Worm (Caenorhabditis elegans) whole organism, late embryonic: ENCODE data around the gene sdz-1.
A peak's percentile ranks its signal among the peaks of the same experiment; 100 is the strongest.

Experiments
- C08G9.2 ChIP-seq: sonication (generic microtip); optimal IDR thresholded peaks from 2 replicates; lab custom pipeline; 2016; ENCODE audit warnings: mild to moderate bottlenecking, missing genetic modification characterization, moderate library complexity, missing compliant biosample characterization
- C38D4.7 ChIP-seq: fragments of 200-800 bp; sonication (Bioruptor generic); optimal IDR thresholded peaks from 2 replicates; lab custom pipeline; 2018; ENCODE audit warnings: mild to moderate bottlenecking, missing genetic modification characterization, moderate library complexity, missing compliant biosample characterization
- F13H6.1 ChIP-seq: sonication (generic microtip); optimal IDR thresholded peaks from 2 replicates; lab custom pipeline; 2016; ENCODE audit warnings: missing genetic modification characterization, missing compliant biosample characterization
- T23F11.4 ChIP-seq: fragments of 200-800 bp; sonication (Bioruptor generic); optimal IDR thresholded peaks from 2 replicates; lab custom pipeline; 2018; ENCODE audit warnings: mild to moderate bottlenecking, missing genetic modification characterization, missing compliant biosample characterization
- ama-1 ChIP-seq: fragments of 150-350 bp; optimal IDR thresholded peaks from 2 replicates; lab custom pipeline; 2014
- ceh-14 ChIP-seq: sonication (generic microtip); optimal IDR thresholded peaks from 2 replicates; lab custom pipeline; 2016; ENCODE audit warnings: missing genotype, missing genetic modification characterization, missing compliant biosample characterization
- ceh-18 ChIP-seq: sonication (generic microtip); optimal IDR thresholded peaks from 2 replicates; lab custom pipeline; 2016; ENCODE audit warnings: missing genetic modification characterization, missing compliant biosample characterization
- ceh-19 ChIP-seq: fragments of 200-800 bp; sonication (Bioruptor generic); optimal IDR thresholded peaks from 2 replicates; lab custom pipeline; 2018; ENCODE audit warnings: mild to moderate bottlenecking, missing genetic modification characterization, missing compliant biosample characterization
- ceh-31 ChIP-seq: sonication (generic microtip); optimal IDR thresholded peaks from 2 replicates; lab custom pipeline; 2016; ENCODE audit warnings: missing genetic modification characterization, missing compliant biosample characterization
- ceh-34 ChIP-seq: sonication (generic microtip); optimal IDR thresholded peaks from 2 replicates; lab custom pipeline; 2016; ENCODE audit warnings: mild to moderate bottlenecking, missing genetic modification characterization, missing compliant biosample characterization
- ceh-48 ChIP-seq: sonication (generic microtip); optimal IDR thresholded peaks from 2 replicates; lab custom pipeline; 2016; ENCODE audit warnings: missing genetic modification characterization, inconsistent platforms, missing compliant biosample characterization
- ceh-9 ChIP-seq: sonication (generic microtip); optimal IDR thresholded peaks from 2 replicates; lab custom pipeline; 2016; ENCODE audit warnings: mild to moderate bottlenecking, missing genetic modification characterization, inconsistent platforms, missing compliant biosample characterization
- dmd-4 ChIP-seq: sonication (generic microtip); optimal IDR thresholded peaks from 2 replicates; lab custom pipeline; 2016; ENCODE audit warnings: borderline replicate concordance, missing genetic modification characterization, missing compliant biosample characterization
- elt-2 ChIP-seq: sonication (generic microtip); optimal IDR thresholded peaks from 2 replicates; lab custom pipeline; 2016; ENCODE audit warnings: missing genetic modification reagents, missing genetic modification characterization, missing compliant biosample characterization
- elt-4 ChIP-seq: sonication (generic microtip); optimal IDR thresholded peaks from 2 replicates; lab custom pipeline; 2016; ENCODE audit warnings: missing genetic modification characterization, missing compliant biosample characterization
- fkh-6 ChIP-seq: sonication (generic microtip); optimal IDR thresholded peaks from 2 replicates; lab custom pipeline; 2016; ENCODE audit warnings: missing genetic modification characterization, missing compliant biosample characterization
- hlh-6 ChIP-seq: sonication (generic microtip); optimal IDR thresholded peaks from 2 replicates; lab custom pipeline; 2016; ENCODE audit warnings: missing genotype, missing genetic modification characterization, missing compliant biosample characterization
- hlh-8 ChIP-seq: sonication (generic microtip); optimal IDR thresholded peaks from 2 replicates; lab custom pipeline; 2016; ENCODE audit warnings: missing genotype, missing genetic modification characterization, missing compliant biosample characterization
- lim-6 ChIP-seq: sonication (generic microtip); optimal IDR thresholded peaks from 2 replicates; lab custom pipeline; 2016; ENCODE audit warnings: missing genetic modification characterization, missing compliant biosample characterization
- lin-11 ChIP-seq: fragments of 200-800 bp; sonication (Bioruptor generic); optimal IDR thresholded peaks from 2 replicates; lab custom pipeline; 2018; ENCODE audit warnings: mild to moderate bottlenecking, missing genetic modification characterization, missing compliant biosample characterization
- madf-2 ChIP-seq: sonication (generic microtip); optimal IDR thresholded peaks from 2 replicates; lab custom pipeline; 2017; ENCODE audit warnings: missing genetic modification characterization, missing compliant biosample characterization
- nfya-1 ChIP-seq: sonication (generic microtip); optimal IDR thresholded peaks from 2 replicates; lab custom pipeline; 2017; ENCODE audit warnings: missing genetic modification characterization, mild to moderate bottlenecking, missing compliant biosample characterization, antibody characterized with exemption, moderate library complexity
- nhr-11 ChIP-seq: fragments of 150-350 bp; optimal IDR thresholded peaks from 2 replicates; lab custom pipeline; 2014; ENCODE audit warnings: missing biosample characterization, missing genetic modification characterization
- nhr-232 ChIP-seq: sonication (generic microtip); optimal IDR thresholded peaks from 2 replicates; lab custom pipeline; 2016; ENCODE audit warnings: missing genetic modification characterization, missing compliant biosample characterization
- npax-4 ChIP-seq: sonication (generic microtip); optimal IDR thresholded peaks from 2 replicates; lab custom pipeline; 2016; ENCODE audit warnings: missing genetic modification characterization, missing compliant biosample characterization
- odd-2 ChIP-seq: sonication (generic microtip); optimal IDR thresholded peaks from 2 replicates; lab custom pipeline; 2017; ENCODE audit warnings: antibody characterized with exemption, mild to moderate bottlenecking, missing genetic modification characterization, missing compliant biosample characterization
- pag-3 ChIP-seq: sonication (generic microtip); optimal IDR thresholded peaks from 2 replicates; lab custom pipeline; 2016; ENCODE audit warnings: missing compliant biosample characterization, missing genetic modification characterization, borderline replicate concordance
- pax-1 ChIP-seq: fragments of 150-350 bp; optimal IDR thresholded peaks from 2 replicates; lab custom pipeline; 2014; ENCODE audit warnings: missing biosample characterization, missing genetic modification characterization
- pha-2 ChIP-seq: sonication (generic microtip); optimal IDR thresholded peaks from 2 replicates; lab custom pipeline; 2017; ENCODE audit warnings: mild to moderate bottlenecking, missing genetic modification characterization, missing compliant biosample characterization
- pha-4 ChIP-seq: fragments of 150-350 bp; optimal IDR thresholded peaks from 2 replicates; lab custom pipeline; 2018; ENCODE audit warnings: missing biosample characterization, missing genetic modification reagents, missing genetic modification characterization
- sox-2 ChIP-seq: fragments of 200-800 bp; sonication (Bioruptor generic); IDR thresholded peaks from 2 replicates; pipeline ENCODE4 v1.3.6; 2022; ENCODE audit warnings: missing genetic modification reagents, missing genetic modification characterization, missing compliant biosample characterization
- tbx-2 ChIP-seq: sonication (generic microtip); optimal IDR thresholded peaks from 2 replicates; lab custom pipeline; 2016; ENCODE audit warnings: missing genetic modification characterization, missing compliant biosample characterization
- tbx-7 ChIP-seq: sonication (generic microtip); optimal IDR thresholded peaks from 2 replicates; lab custom pipeline; 2016; ENCODE audit warnings: missing genotype, missing genetic modification characterization, missing compliant biosample characterization
- ttx-3 ChIP-seq: sonication (generic microtip); optimal IDR thresholded peaks from 2 replicates; lab custom pipeline; 2016; ENCODE audit warnings: missing genetic modification reagents, missing genetic modification characterization, missing compliant biosample characterization
- unc-3 ChIP-seq, 2 experiments: fragments of 200-800 bp in 1 of 2; sonication (Bioruptor generic) in 1 of 2; sonication (generic microtip) in 1 of 2; conservative IDR thresholded peaks in 1 of 2; optimal IDR thresholded peaks in 1 of 2; 2 replicates each; pipeline versions ENCODE4 v1.3.6 to Lab custom; 2016 to 2022; ENCODE audit warnings: missing compliant biosample characterization in 2 of 2, missing genetic modification characterization in 2 of 2, missing genetic modification reagents in 1 of 2
- unc-42 ChIP-seq: sonication (generic microtip); optimal IDR thresholded peaks from 2 replicates; lab custom pipeline; 2016; ENCODE audit warnings: missing genotype, missing genetic modification characterization, missing compliant biosample characterization
- unc-55 ChIP-seq: sonication (generic microtip); optimal IDR thresholded peaks from 2 replicates; lab custom pipeline; 2017; ENCODE audit warnings: missing biosample characterization, missing genetic modification reagents, missing genetic modification characterization
- unc-86 ChIP-seq: sonication (generic microtip); optimal IDR thresholded peaks from 2 replicates; lab custom pipeline; 2016; ENCODE audit warnings: missing genetic modification characterization, missing compliant biosample characterization

The sdz-1 gene

DNA sequence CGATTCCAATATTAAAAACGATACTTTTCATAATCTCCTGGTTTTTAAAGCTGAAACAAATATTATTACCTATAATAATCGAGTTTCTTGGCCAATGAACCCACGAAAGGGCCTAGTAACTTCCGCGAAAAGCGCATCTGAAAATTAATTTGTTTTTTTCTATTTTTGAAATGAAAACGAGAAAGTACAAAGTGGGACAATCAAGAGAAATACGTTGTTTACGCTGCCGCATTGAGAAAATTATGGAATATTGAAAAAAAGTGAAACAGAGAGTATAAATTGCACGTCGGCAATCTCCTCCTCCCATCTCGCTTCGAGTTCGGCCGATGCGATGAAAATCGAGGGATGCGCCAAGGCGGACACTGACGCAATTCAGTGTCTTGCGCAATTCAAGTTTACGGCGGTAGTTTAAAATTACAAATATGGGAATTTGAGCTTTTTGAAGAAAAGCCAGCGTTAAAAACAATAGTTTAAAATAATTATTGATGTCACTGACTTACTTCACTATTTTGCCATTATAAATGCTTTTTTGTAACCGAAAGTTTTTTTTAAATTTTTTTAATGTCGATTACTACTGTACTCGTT is 41.2 kb upstream of the sdz-1 start, which contains the start of gene pdhk-2 (continued):
- peak; percentile 55 for TF ChIP-seq ceh-48 (tag; lab: Kevin White, UChicago)
- TF ChIP-seq ceh-9 (tag; lab: Kevin White, UChicago), result no peak
- TF ChIP-seq lin-11 (tag; lab: Kevin White, UChicago), result peak; percentile 65
- TF ChIP-seq lim-6 (tag; lab: Kevin White, UChicago), result no peak
- peak; percentile 24 for TF ChIP-seq nhr-232
- TF ChIP-seq ama-1 (lab: Kevin White, UChicago), result no peak
- no peak for TF ChIP-seq pag-3
- no peak for TF ChIP-seq elt-4 (tag; lab: Kevin White, UChicago)
- TF ChIP-seq C08G9.2 (tag; lab: Kevin White, UChicago), result peak; percentile 45
- no peak for TF ChIP-seq pha-4
- TF ChIP-seq hlh-8 (tag; lab: Kevin White, UChicago), result peak; percentile 38
- peak; percentile 64 for TF ChIP-seq pha-2
- TF ChIP-seq unc-86 (tag; lab: Kevin White, UChicago), result peak; percentile 64
- TF ChIP-seq sox-2 (GFP tag; lab: Robert Waterston, UW), result no peak
- TF ChIP-seq ttx-3 (tag; lab: Kevin White, UChicago), result peak; percentile 48
- TF ChIP-seq F13H6.1 (tag; lab: Kevin White, UChicago), result peak; percentile 73
- TF ChIP-seq madf-2, result peak; percentile 39
- peak; percentile 82 for TF ChIP-seq ceh-31
- peak; percentile 45; the same call in 1 of the 2 replicates for TF ChIP-seq unc-3 (GFP tag; conservative IDR thresholded peaks at IDR 0.05; lab: Robert Waterston, UW)
- TF ChIP-seq unc-3 (tag; optimal IDR thresholded peaks at IDR 0.05; lab: Kevin White, UChicago), result peak; percentile 40
- TF ChIP-seq T23F11.4, result peak; percentile 40
- TF ChIP-seq dmd-4, result peak; percentile 24
- TF ChIP-seq pax-1 (tag; lab: Kevin White, UChicago), result no peak

ce11 chrIII:8739786-8740185 is 39.6 kb upstream of the sdz-1 start:
- no peak for TF ChIP-seq tbx-7 (tag; lab: Kevin White, UChicago)
- TF ChIP-seq odd-2 (tag; lab: Kevin White, UChicago), result no peak
- no peak for TF ChIP-seq nhr-11 (tag; lab: Kevin White, UChicago)
- TF ChIP-seq C38D4.7 (GFP tag; lab: Kevin White, UChicago), result no peak
- TF ChIP-seq ceh-48 (tag; lab: Kevin White, UChicago), result no peak
- no peak for TF ChIP-seq ceh-19
- TF ChIP-seq npax-4 (tag; lab: Kevin White, UChicago), result no peak
- TF ChIP-seq C08G9.2 (tag; lab: Kevin White, UChicago), result no peak
- TF ChIP-seq F13H6.1 (tag; lab: Kevin White, UChicago), result no peak

DNA sequence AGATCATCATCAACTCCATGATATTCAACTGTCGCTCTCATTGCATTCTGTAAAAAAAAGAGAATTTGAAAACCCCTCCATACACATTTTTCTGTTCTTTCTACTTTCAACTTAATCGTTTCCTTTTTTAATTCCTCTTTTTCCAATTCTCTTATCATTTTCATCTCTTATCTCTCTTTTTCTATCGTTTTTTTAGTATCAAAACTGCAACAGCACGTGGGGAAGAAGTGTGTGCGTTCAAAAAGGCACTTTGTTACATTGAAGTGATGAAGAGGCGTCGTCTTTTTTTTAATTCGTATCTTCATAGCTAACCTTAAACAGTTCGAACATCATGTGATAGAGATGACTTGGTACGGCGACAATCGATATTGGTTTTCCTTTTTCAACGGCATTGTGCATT is 39.0 kb upstream of the sdz-1 start:
- TF ChIP-seq tbx-7 (tag; lab: Kevin White, UChicago) (no peak), elt-2 (tag; lab: Kevin White, UChicago) (peak; percentile 17)

- TF ChIP-seq hlh-6, result no peak
Measured at ce11 chrIII:8738289-8738688, 38.1 kb upstream of the sdz-1 start.

DNA sequence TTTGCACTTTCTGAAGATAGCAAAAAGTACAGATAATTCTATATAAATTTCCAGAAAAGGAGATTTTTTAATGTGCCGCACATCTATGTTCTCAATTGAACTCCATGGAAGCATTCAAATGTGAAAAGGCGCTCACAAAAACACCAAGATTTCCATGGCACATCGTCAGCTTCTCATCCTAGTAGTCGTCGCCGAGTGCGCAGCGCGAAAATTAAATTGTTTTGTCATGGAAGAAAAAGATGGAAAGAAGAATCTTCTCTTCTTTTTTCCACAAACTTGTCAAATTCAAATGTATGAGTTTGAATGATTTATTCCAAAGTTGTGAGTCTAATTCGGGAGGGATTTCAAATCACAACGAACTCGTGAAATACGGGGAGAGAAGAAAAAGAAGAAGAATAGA is 37.3 kb upstream of the sdz-1 start:
- TF ChIP-seq C38D4.7 (GFP tag; lab: Kevin White, UChicago) (no peak), unc-42 (tag; lab: Kevin White, UChicago) (peak; percentile 87)

ce11 chrIII:8734327-8734885 is 34.3 kb upstream of the sdz-1 start:
- TF ChIP-seq ceh-48 (tag; lab: Kevin White, UChicago), result no peak
- TF ChIP-seq ceh-14 (tag; lab: Kevin White, UChicago), result no peak
- no peak for TF ChIP-seq elt-4 (tag; lab: Kevin White, UChicago)
- TF ChIP-seq nhr-232, result no peak
- TF ChIP-seq nfya-1 (tag; lab: Kevin White, UChicago), result no peak
- TF ChIP-seq unc-55 (GFP tag; lab: Kevin White, UChicago), result peak; percentile 2
- no peak for TF ChIP-seq T23F11.4
- TF ChIP-seq hlh-8 (tag; lab: Kevin White, UChicago), result no peak
- TF ChIP-seq fkh-6 (tag; lab: Kevin White, UChicago), result no peak
- TF ChIP-seq ceh-31, result peak; percentile 2
- TF ChIP-seq ceh-18, result peak; percentile 72
- peak; percentile 15 for TF ChIP-seq ceh-34
- TF ChIP-seq tbx-2, result no peak
- TF ChIP-seq, all 69 proteins: peak for 4
